Fruit fly (Drosophila melanogaster) whole organism, prepupa: ENCODE data around the gene Schip1.

Experiments
- CG15336 ChIP-seq: fragments of 200-800 bp; sonication (Bioruptor generic); IDR thresholded peaks from 2 replicates; pipeline ENCODE4 v1.3.6; 2022; ENCODE audit warnings: missing biosample characterization, missing genetic modification characterization
- CG1621 ChIP-seq: fragments of 200-800 bp; sonication (Bioruptor generic); optimal IDR thresholded peaks from 3 replicates; lab custom pipeline; 2018; ENCODE audit warnings: missing biosample characterization, mild to moderate bottlenecking, missing genetic modification characterization
- CG3032 ChIP-seq: fragments of 200-800 bp; optimal IDR thresholded peaks from 2 replicates; lab custom pipeline; 2019; ENCODE audit warnings: missing biosample characterization, mild to moderate bottlenecking, missing genetic modification characterization, moderate library complexity
- CG3919 ChIP-seq: fragments of 200-800 bp; sonication (Bioruptor generic); optimal IDR thresholded peaks from 3 replicates; lab custom pipeline; 2016; ENCODE audit warnings: missing biosample characterization, missing genetic modification characterization
- CG6792 ChIP-seq: fragments of 200-800 bp; sonication (Bioruptor generic); optimal IDR thresholded peaks from 3 replicates; lab custom pipeline; 2016; ENCODE audit warnings: missing biosample characterization, missing genetic modification characterization
- CG6808 ChIP-seq: fragments of 200-800 bp; sonication (Bioruptor generic); optimal IDR thresholded peaks from 3 replicates; lab custom pipeline; 2017; ENCODE audit warnings: missing biosample characterization, missing genetic modification characterization, mild to moderate bottlenecking, moderate library complexity, missing genetic modification reagents
- CG7368 ChIP-seq: fragments of 200-800 bp; sonication (Bioruptor generic); optimal IDR thresholded peaks from 3 replicates; lab custom pipeline; 2016; ENCODE audit warnings: missing biosample characterization, missing genetic modification characterization
- CG8119 ChIP-seq: fragments of 200-800 bp; sonication (Bioruptor generic); IDR thresholded peaks from 3 replicates; pipeline ENCODE4 v1.3.6; 2022; ENCODE audit warnings: missing biosample characterization, missing genetic modification characterization
- CG9139 ChIP-seq: fragments of 200-800 bp; sonication (Bioruptor generic); optimal IDR thresholded peaks from 3 replicates; lab custom pipeline; 2017; ENCODE audit warnings: missing biosample characterization, mild to moderate bottlenecking, missing genetic modification characterization
- Eip75B ChIP-seq: fragments of 200-800 bp; sonication (Bioruptor generic); optimal IDR thresholded peaks from 3 replicates; lab custom pipeline; 2016; ENCODE audit warnings: missing biosample characterization, missing genetic modification characterization
- Eip78C ChIP-seq: fragments of 200-800 bp; sonication (Bioruptor generic); peaks from one replicate; lab custom pipeline; 2016; ENCODE audit warnings: missing biosample characterization, missing genetic modification characterization
- Eip93F ChIP-seq: fragments of 200-800 bp; sonication (Bioruptor generic); optimal IDR thresholded peaks from 2 replicates; lab custom pipeline; 2016; ENCODE audit warnings: missing biosample characterization, mild to moderate bottlenecking, missing genetic modification characterization
- Ets21C ChIP-seq: fragments of 200-800 bp; sonication (Bioruptor generic); optimal IDR thresholded peaks from 3 replicates; lab custom pipeline; 2016; ENCODE audit warnings: missing biosample characterization, missing genetic modification characterization
- Hr38 ChIP-seq: sonication (Bioruptor generic); optimal IDR thresholded peaks from 2 replicates; lab custom pipeline; 2016; ENCODE audit warnings: missing biosample characterization, missing genetic modification characterization
- Hr39 ChIP-seq: fragments of 200-800 bp; sonication (Bioruptor generic); optimal IDR thresholded peaks from 2 replicates; lab custom pipeline; 2016; ENCODE audit warnings: missing biosample characterization, missing genetic modification characterization
- OdsH ChIP-seq: fragments of 200-800 bp; sonication (Bioruptor generic); optimal IDR thresholded peaks from 3 replicates; lab custom pipeline; 2016; ENCODE audit warnings: missing biosample characterization, missing genetic modification characterization
- Smox ChIP-seq: fragments of 200-800 bp; sonication (Bioruptor generic); optimal IDR thresholded peaks from 3 replicates; lab custom pipeline; 2016; ENCODE audit warnings: missing biosample characterization, missing genetic modification characterization
- Sox14 ChIP-seq: fragments of 200-800 bp; sonication (Bioruptor generic); optimal IDR thresholded peaks from 3 replicates; lab custom pipeline; 2016; ENCODE audit warnings: missing biosample characterization, missing genetic modification characterization
- Sox15 ChIP-seq: fragments of 200-800 bp; sonication (Bioruptor generic); optimal IDR thresholded peaks from 3 replicates; lab custom pipeline; 2016; ENCODE audit warnings: missing biosample characterization, missing genetic modification characterization
- achi ChIP-seq: fragments of 200-800 bp; sonication (Bioruptor generic); optimal IDR thresholded peaks from 3 replicates; lab custom pipeline; 2016; ENCODE audit warnings: missing biosample characterization, missing genetic modification characterization
- acj6 ChIP-seq: fragments of 200-800 bp; sonication (Bioruptor generic); optimal IDR thresholded peaks from 3 replicates; lab custom pipeline; 2016; ENCODE audit warnings: missing biosample characterization, missing genetic modification characterization
- cyc ChIP-seq: fragments of 200-800 bp; sonication (Bioruptor generic); optimal IDR thresholded peaks from 3 replicates; lab custom pipeline; 2016; ENCODE audit warnings: missing biosample characterization, missing genetic modification characterization
- esn ChIP-seq: fragments of 200-800 bp; sonication (Bioruptor generic); optimal IDR thresholded peaks from 2 replicates; lab custom pipeline; 2016; ENCODE audit warnings: missing biosample characterization, mild to moderate bottlenecking, missing genetic modification characterization, moderate library complexity
- fkh ChIP-seq: fragments of 200-800 bp; sonication (Bioruptor generic); optimal IDR thresholded peaks from 3 replicates; lab custom pipeline; 2017; ENCODE audit warnings: missing biosample characterization, mild to moderate bottlenecking, missing genetic modification characterization, moderate library complexity
- net ChIP-seq: fragments of 200-800 bp; sonication (Bioruptor generic); optimal IDR thresholded peaks from 3 replicates; lab custom pipeline; 2016; ENCODE audit warnings: missing biosample characterization, missing genetic modification characterization
- pdm3 ChIP-seq: fragments of 200-800 bp; sonication (Bioruptor generic); optimal IDR thresholded peaks from 3 replicates; lab custom pipeline; 2016; ENCODE audit warnings: missing biosample characterization, missing genetic modification characterization
- spab ChIP-seq: fragments of 200-800 bp; sonication (Bioruptor generic); optimal IDR thresholded peaks from 2 replicates; lab custom pipeline; 2017; ENCODE audit warnings: missing biosample characterization, mild to moderate bottlenecking, missing genetic modification characterization, missing genetic modification reagents
- ss ChIP-seq, 2 experiments: fragments of 200-800 bp; sonication (Bioruptor generic); optimal IDR thresholded peaks; 2 replicates in 1 of 2; 3 replicates in 1 of 2; lab custom pipeline; 2017 to 2018; ENCODE audit warnings: mild to moderate bottlenecking in 2 of 2, missing biosample characterization in 2 of 2, missing genetic modification characterization in 2 of 2, moderate library complexity in 1 of 2
- topi ChIP-seq: fragments of 200-800 bp; sonication (Bioruptor generic); optimal IDR thresholded peaks from 3 replicates; lab custom pipeline; 2016; ENCODE audit warnings: missing biosample characterization, missing genetic modification characterization
- vri ChIP-seq: fragments of 200-800 bp; sonication (Bioruptor generic); optimal IDR thresholded peaks from 3 replicates; lab custom pipeline; 2016; ENCODE audit warnings: missing biosample characterization, mild to moderate bottlenecking, missing genetic modification characterization

Gene Schip1

DNA sequence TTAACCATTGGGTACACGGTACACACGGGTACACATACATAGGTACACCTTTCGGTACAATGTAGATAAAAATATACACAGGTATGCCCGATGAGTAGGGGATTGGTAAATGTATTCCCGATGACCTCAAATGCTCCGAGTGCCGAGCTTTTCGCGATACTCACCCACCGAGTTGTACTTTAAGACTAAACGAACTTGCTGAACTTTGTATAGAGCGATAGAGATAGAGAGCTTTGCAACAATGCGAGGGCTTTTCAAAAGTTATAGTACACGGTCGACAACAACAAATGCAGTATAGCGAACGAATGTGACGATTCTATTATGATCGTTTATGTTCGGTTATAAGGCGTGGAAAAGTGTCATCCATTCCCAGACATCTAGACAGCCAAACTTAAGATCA, 9.3 kb downstream of the Schip1 start (continued):
- no peak for TF ChIP-seq Smox (GFP tag; lab: Kevin White, UChicago)
- no peak for TF ChIP-seq Hr39 (GFP tag; lab: Kevin White, UChicago)
- TF ChIP-seq cyc (GFP tag; lab: Kevin White, UChicago), result no peak
- TF ChIP-seq ss (GFP tag; optimal IDR thresholded peaks at IDR 0.05; lab: Kevin White, UChicago), result no peak
- TF ChIP-seq pdm3 (GFP tag; lab: Kevin White, UChicago), result no peak
- no peak for TF ChIP-seq CG7368

DNA sequence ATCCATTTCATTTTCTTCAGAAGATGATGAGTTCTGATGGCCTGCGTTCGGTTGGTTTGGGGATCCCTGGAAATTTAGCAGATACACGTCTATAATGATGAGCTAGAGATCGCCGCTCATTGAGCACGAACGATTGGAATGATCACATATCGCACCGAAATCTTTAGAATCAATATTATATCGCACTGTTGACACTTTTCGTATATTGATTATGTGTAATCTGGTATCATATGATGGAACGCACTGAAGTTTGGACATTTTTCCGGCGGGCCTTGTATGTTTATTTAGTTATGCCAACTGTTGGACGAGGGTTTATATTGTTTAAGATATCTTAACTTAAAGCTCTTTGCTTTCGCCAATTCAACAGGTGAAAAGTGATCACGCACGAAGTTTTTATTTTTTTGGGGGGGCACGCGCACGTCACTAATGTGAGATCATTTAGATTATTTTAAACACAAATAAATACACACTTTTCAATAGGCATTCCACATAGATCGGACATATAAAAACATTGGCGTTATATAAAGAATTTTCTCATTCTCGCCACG, 9.8 kb downstream of the Schip1 start:
- peak; percentile 85 for TF ChIP-seq fkh (GFP tag; lab: Kevin White, UChicago)
- no peak for TF ChIP-seq Ets21C
- TF ChIP-seq cyc (GFP tag; lab: Kevin White, UChicago), result peak; percentile 9
- peak; percentile 71 for TF ChIP-seq Eip78C (GFP tag; lab: Kevin White, UChicago)

DNA sequence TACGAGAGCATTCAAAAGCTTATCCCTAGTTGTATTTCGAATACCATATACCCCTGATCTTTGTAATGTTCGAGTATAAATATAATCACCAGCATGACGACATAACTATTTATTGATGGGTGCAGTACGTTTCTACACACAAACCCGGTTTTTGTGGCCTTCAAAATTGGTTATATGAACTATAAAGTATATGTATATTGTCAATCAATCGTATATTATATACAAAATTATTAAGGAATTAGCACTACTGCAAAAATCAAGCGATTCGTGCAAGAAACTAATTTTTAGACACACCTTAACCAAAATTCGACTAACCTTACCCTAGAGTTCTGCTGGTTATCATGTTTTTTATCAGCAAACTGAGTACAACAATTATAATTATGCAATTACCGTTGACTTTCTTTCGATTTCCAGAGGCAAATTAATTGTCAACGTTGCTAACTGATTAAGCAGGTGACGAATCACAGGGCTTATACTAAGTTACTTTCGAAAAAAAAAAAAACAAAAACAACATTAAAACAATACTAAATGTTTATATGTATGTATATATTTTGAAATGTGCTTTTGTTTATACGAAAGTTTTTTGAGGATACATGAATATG, 10.6 kb downstream of the Schip1 start:
- TF ChIP-seq CG1621 (no peak), Eip93F (peak; percentile 27), vri (GFP tag; lab: Kevin White, UChicago) (peak; percentile 94)

DNA sequence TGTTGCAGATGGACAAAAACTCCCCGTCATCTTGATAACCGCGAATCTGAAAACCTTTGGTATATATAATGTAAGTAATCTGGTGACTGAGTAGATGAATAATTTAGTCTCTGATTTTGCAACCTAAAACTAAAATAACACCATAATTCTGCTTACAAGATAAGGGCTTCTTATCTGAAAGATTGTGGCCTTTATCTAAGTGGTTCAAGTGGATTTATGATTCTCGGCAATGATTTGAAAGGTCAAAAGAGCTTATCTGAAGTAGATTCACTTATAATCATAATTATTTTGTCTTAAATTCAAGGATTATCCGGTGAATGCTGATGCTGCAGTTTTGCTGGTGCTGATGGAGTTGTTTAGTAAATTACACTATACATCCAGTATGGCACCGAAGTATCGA, 15.0 kb downstream of the Schip1 start:
- TF ChIP-seq acj6 (GFP tag; lab: Kevin White, UChicago), result no peak
- TF ChIP-seq Eip75B, result no peak
- no peak for TF ChIP-seq CG8119 (GFP tag; lab: Robert Waterston, UW)
- no peak for TF ChIP-seq CG6792 (GFP tag; lab: Kevin White, UChicago)
- no peak for TF ChIP-seq OdsH (GFP tag; lab: Kevin White, UChicago)
- no peak for TF ChIP-seq CG9139 (GFP tag; lab: Kevin White, UChicago)
- no peak for TF ChIP-seq net (GFP tag; lab: Kevin White, UChicago)
- TF ChIP-seq Hr38 (GFP tag; lab: Kevin White, UChicago), result no peak
- no peak for TF ChIP-seq spab
- no peak for TF ChIP-seq Ets21C

dm6 chr2L:10314327-10315210, 16.3 kb downstream of the Schip1 start, which contains the start of the genes Usp14 and CG4972:
TSS of gene Usp14 (minus strand) at chr2L:10314396.
TSS of gene CG4972 (plus strand) at chr2L:10314792.
- TF ChIP-seq esn, result peak; percentile 6
- TF ChIP-seq Sox15 (GFP tag; lab: Kevin White, UChicago), result no peak
- peak; percentile 34 for TF ChIP-seq CG3032 (tag; lab: Kevin White, UChicago)
- TF ChIP-seq achi, result no peak
- TF ChIP-seq CG3919 (GFP tag; lab: Kevin White, UChicago), result no peak
- TF ChIP-seq Sox14 (GFP tag; lab: Kevin White, UChicago), result peak; percentile 21
- peak; percentile 25 for TF ChIP-seq fkh (GFP tag; lab: Kevin White, UChicago)
- TF ChIP-seq CG6808 (GFP tag; lab: Kevin White, UChicago), result no peak
- peak; percentile 22 for TF ChIP-seq cyc (GFP tag; lab: Kevin White, UChicago)
- peak; percentile 26 for TF ChIP-seq topi (GFP tag; lab: Kevin White, UChicago)
- no peak for TF ChIP-seq ss (GFP tag; optimal IDR thresholded peaks at IDR 0.05; lab: Kevin White, UChicago)

- no peak for TF ChIP-seq CG15336
- peak; percentile 69 for TF ChIP-seq fkh (GFP tag; lab: Kevin White, UChicago)
Observed at dm6 chr2L:10311822-10312221, 19.1 kb downstream of the Schip1 start.
